Fruit fly (Drosophila melanogaster): ENCODE measurements around the gene CG31862.

Gene CG31862

dm6 chr2L:12365964-12366482 is 27.4 kb downstream of the CG31862 start (continued):
- TF ChIP-seq pb (GFP tag; optimal IDR thresholded peaks at IDR 0.05) (peak; percentile 69), ap (GFP tag; IDR thresholded peaks at IDR 0.05) (no peak), MESR4 (GFP tag; optimal IDR thresholded peaks at IDR 0.05) (no peak), grn (GFP tag; optimal IDR thresholded peaks at IDR 0.05) (peak; percentile 64), ERR (GFP tag; optimal IDR thresholded peaks at IDR 0.05) (peak; percentile 6), fd64A (GFP tag; optimal IDR thresholded peaks at IDR 0.05) (peak; percentile 11), CG10565 (GFP tag; optimal IDR thresholded peaks at IDR 0.05) (no peak), CG2199 (GFP tag; IDR thresholded peaks at IDR 0.05) (peak; percentile 87; the same call in 2 of the 3 replicates), CG12942 (GFP tag; optimal IDR thresholded peaks at IDR 0.05) (no peak), CrebB (tag; optimal IDR thresholded peaks at IDR 0.05) (peak; percentile 63), CG8765 (GFP tag; IDR thresholded peaks at IDR 0.05) (no peak), esg (GFP tag; conservative IDR thresholded peaks at IDR 0.05) (no peak), CG4328 (GFP tag; optimal IDR thresholded peaks at IDR 0.05) (peak; percentile 40), Antp (GFP tag; optimal IDR thresholded peaks at IDR 0.05) (no peak), Jarid2 (GFP tag; optimal IDR thresholded peaks at IDR 0.05) (peak; percentile 80), CG4424 (GFP tag; optimal IDR thresholded peaks at IDR 0.05) (no peak), Spps (tag; optimal IDR thresholded peaks at IDR 0.05) (no peak), shn (GFP tag; optimal IDR thresholded peaks at IDR 0.05) (peak; percentile 4), CG32767 (GFP tag; IDR thresholded peaks at IDR 0.05) (peak; percentile 69), Side (GFP tag; optimal IDR thresholded peaks at IDR 0.05) (peak; percentile 10), CG6175 (GFP tag; IDR thresholded peaks at IDR 0.05) (0 out of 3 replicates have a peak, but pooled peaks have one; percentile 41), CG11456 (GFP tag; IDR thresholded peaks at IDR 0.05) (no peak), CG18262 (tag; optimal IDR thresholded peaks at IDR 0.05) (peak; percentile 7), crp (GFP tag; optimal IDR thresholded peaks at IDR 0.05) (peak in 1 of 2 experiments; percentile 83), CG13894 (tag; optimal IDR thresholded peaks at IDR 0.05) (peak; percentile 50), ash1 (GFP tag; optimal IDR thresholded peaks at IDR 0.05) (no peak), CG14014 (GFP tag; IDR thresholded peaks at IDR 0.05) (no peak; the same call in 1 of the 2 replicates), Nf-YA (GFP tag; IDR thresholded peaks at IDR 0.05) (no peak; the same call in 1 of the 2 replicates), CG33557 (GFP tag; optimal IDR thresholded peaks at IDR 0.05) (peak; percentile 33), YL-1 (GFP tag; optimal IDR thresholded peaks at IDR 0.05) (no peak), CG8388 (GFP tag; optimal IDR thresholded peaks at IDR 0.05) (peak; percentile 13), CG12219 (GFP tag; optimal IDR thresholded peaks at IDR 0.05) (peak; percentile 48), CG15073 (GFP tag; optimal IDR thresholded peaks at IDR 0.05) (no peak), CG13296 (GFP tag; optimal IDR thresholded peaks at IDR 0.05) (peak; percentile 33), CG18764 (GFP tag; optimal IDR thresholded peaks at IDR 0.05) (peak; percentile 8), sisA (GFP tag; IDR thresholded peaks at IDR 0.05) (no peak), CG42726 (GFP tag; IDR thresholded peaks at IDR 0.05; ENCODE audit: partially characterized antibody) (no peak), Ssrp (tag; optimal IDR thresholded peaks at IDR 0.05) (no peak), ci (GFP tag; IDR thresholded peaks at IDR 0.05) (peak; percentile 42; the same call in 1 of the 3 replicates), jumu (GFP tag; optimal IDR thresholded peaks at IDR 0.05) (no peak), CTCF (GFP tag; optimal IDR thresholded peaks at IDR 0.05) (peak; percentile 30), CG3838 (GFP tag; optimal IDR thresholded peaks at IDR 0.05) (no peak), tna (GFP tag; IDR thresholded peaks at IDR 0.05; ENCODE audit: partially characterized antibody) (no peak), Dbx (GFP tag; IDR thresholded peaks at IDR 0.05) (peak; percentile 43; the same call in 1 of the 3 replicates), Deaf1 (tag; optimal IDR thresholded peaks at IDR 0.05) (peak; percentile 94), Neu2 (GFP tag; optimal IDR thresholded peaks at IDR 0.05; ENCODE audit: borderline replicate concordance) (no peak), phol (tag; optimal IDR thresholded peaks at IDR 0.05) (no peak), ssp (GFP tag; IDR thresholded peaks at IDR 0.05) (no peak), CG17385 (GFP tag; optimal IDR thresholded peaks at IDR 0.05) (peak; percentile 41), CG14667 (GFP tag; IDR thresholded peaks at IDR 0.05) (no peak), Hr3 (GFP tag; optimal IDR thresholded peaks at IDR 0.05) (no peak)
